Fruit fly (Drosophila melanogaster) whole organism, embryonic: ENCODE data around the gene Decay.

Experiments
- Asciz ChIP-seq: fragments of 200-800 bp; sonication (Bioruptor generic); optimal IDR thresholded peaks from 2 replicates; lab custom pipeline; 2017; ENCODE audit warnings: missing biosample characterization, mild to moderate bottlenecking, missing genetic modification characterization, missing genetic modification reagents
- B-H2 ChIP-seq: fragments of 200-800 bp; sonication (Bioruptor generic); optimal IDR thresholded peaks from 2 replicates; lab custom pipeline; 2018; ENCODE audit warnings: missing biosample characterization, mild to moderate bottlenecking, missing genetic modification characterization
- CG10543 ChIP-seq: fragments of 200-800 bp; sonication (Bioruptor generic); optimal IDR thresholded peaks from 3 replicates; lab custom pipeline; 2017; ENCODE audit warnings: missing biosample characterization, mild to moderate bottlenecking, missing genetic modification characterization, moderate library complexity
- CG11247 ChIP-seq: fragments of 200-800 bp; sonication (Bioruptor generic); IDR thresholded peaks from 2 replicates; pipeline ENCODE4 v1.3.6; 2022; ENCODE audit warnings: missing biosample characterization, missing genetic modification characterization
- CG13775 ChIP-seq: fragments of 200-800 bp; sonication (Bioruptor generic); optimal IDR thresholded peaks from 3 replicates; lab custom pipeline; 2017; ENCODE audit warnings: missing biosample characterization, mild to moderate bottlenecking, missing genetic modification characterization
- CG14710 ChIP-seq: fragments of 200-800 bp; sonication (Bioruptor generic); optimal IDR thresholded peaks from 3 replicates; lab custom pipeline; 2019; ENCODE audit warnings: missing biosample characterization, mild to moderate bottlenecking, missing genetic modification characterization, moderate library complexity
- CG16779 ChIP-seq: fragments of 200-800 bp; sonication (Bioruptor generic); IDR thresholded peaks from 2 replicates; pipeline ENCODE4 v1.3.6; 2022; ENCODE audit warnings: missing biosample characterization, missing genetic modification characterization
- CG18599 ChIP-seq: fragments of 200-800 bp; sonication (Bioruptor generic); optimal IDR thresholded peaks from 3 replicates; lab custom pipeline; 2017; ENCODE audit warnings: missing biosample characterization, missing genetic modification characterization, mild to moderate bottlenecking, moderate library complexity, missing genetic modification reagents
- CG33213 ChIP-seq: fragments of 200-800 bp; sonication (Bioruptor generic); optimal IDR thresholded peaks from 3 replicates; lab custom pipeline; 2016; ENCODE audit warnings: missing biosample characterization, missing genetic modification characterization
- CG33557 ChIP-seq: fragments of 200-800 bp; sonication (Bioruptor generic); optimal IDR thresholded peaks from 2 replicates; lab custom pipeline; 2019; ENCODE audit warnings: missing biosample characterization, mild to moderate bottlenecking, missing genetic modification characterization, moderate library complexity
- CG6654 ChIP-seq: fragments of 200-800 bp; sonication (Bioruptor generic); optimal IDR thresholded peaks from 2 replicates; lab custom pipeline; 2017; ENCODE audit warnings: missing biosample characterization, mild to moderate bottlenecking, missing genetic modification characterization
- CG6791 ChIP-seq: fragments of 200-800 bp; sonication (Bioruptor generic); IDR thresholded peaks from 3 replicates; pipeline ENCODE4 v1.3.6; 2022; ENCODE audit warnings: missing biosample characterization, missing genetic modification characterization; ENCODE audit not compliant: partially characterized antibody
- CG6854 ChIP-seq: fragments of 200-800 bp; sonication (Bioruptor generic); optimal IDR thresholded peaks from 3 replicates; lab custom pipeline; 2017; ENCODE audit warnings: missing biosample characterization, mild to moderate bottlenecking, missing genetic modification characterization
- CG8089 ChIP-seq: fragments of 200-800 bp; sonication (Bioruptor generic); optimal IDR thresholded peaks from 3 replicates; lab custom pipeline; 2016; ENCODE audit warnings: missing biosample characterization, missing genetic modification characterization
- CG8359 ChIP-seq: fragments of 200-800 bp; sonication (Bioruptor generic); optimal IDR thresholded peaks from 2 replicates; lab custom pipeline; 2017; ENCODE audit warnings: missing biosample characterization, mild to moderate bottlenecking, missing genetic modification characterization, borderline replicate concordance
- CG8388 ChIP-seq: fragments of 200-800 bp; sonication (Bioruptor generic); optimal IDR thresholded peaks from 2 replicates; lab custom pipeline; 2019; ENCODE audit warnings: missing biosample characterization, mild to moderate bottlenecking, missing genetic modification characterization, moderate library complexity
- CG8944 ChIP-seq: fragments of 200-800 bp; sonication (Bioruptor generic); optimal IDR thresholded peaks from 3 replicates; lab custom pipeline; 2016; ENCODE audit warnings: missing biosample characterization, missing genetic modification characterization
- CG9817 ChIP-seq: fragments of 200-800 bp; sonication (Bioruptor generic); optimal IDR thresholded peaks from 2 replicates; lab custom pipeline; 2018; ENCODE audit warnings: missing biosample characterization, mild to moderate bottlenecking, missing genetic modification characterization, moderate library complexity
- CG9876 ChIP-seq: fragments of 200-800 bp; sonication (Bioruptor generic); optimal IDR thresholded peaks from 2 replicates; lab custom pipeline; 2016; ENCODE audit warnings: missing biosample characterization, missing genetic modification characterization
- Dbx ChIP-seq: fragments of 200-800 bp; sonication (Bioruptor generic); IDR thresholded peaks from 3 replicates; pipeline ENCODE4 v1.3.6; 2022; ENCODE audit warnings: missing biosample characterization, missing genetic modification characterization
- HLH4C ChIP-seq: fragments of 200-800 bp; sonication (Bioruptor generic); IDR thresholded peaks from 3 replicates; pipeline ENCODE4 v1.3.6; 2022; ENCODE audit warnings: missing biosample characterization, missing genetic modification characterization; ENCODE audit not compliant: partially characterized antibody
- Hr51 ChIP-seq, 2 experiments: fragments of 200-800 bp; sonication (Bioruptor generic); optimal IDR thresholded peaks; 2 replicates in 1 of 2; 3 replicates in 1 of 2; lab custom pipeline; 2016 to 2018; ENCODE audit warnings: missing biosample characterization in 2 of 2, missing genetic modification characterization in 2 of 2, mild to moderate bottlenecking in 1 of 2, moderate library complexity in 1 of 2
- Pdp1 ChIP-seq, 2 experiments: fragments of 200-800 bp; sonication (Bioruptor generic); optimal IDR thresholded peaks; 3 replicates each; lab custom pipeline; 2016; ENCODE audit warnings: missing biosample characterization in 2 of 2, missing genetic modification characterization in 2 of 2, mild to moderate bottlenecking in 1 of 2, moderate library complexity in 1 of 2
- Sin3A ChIP-seq: fragments of >200 bp; optimal IDR thresholded peaks from 2 replicates; lab custom pipeline; 2018
- Six4 ChIP-seq: fragments of 200-800 bp; sonication (Bioruptor generic); optimal IDR thresholded peaks from 2 replicates; lab custom pipeline; 2016; ENCODE audit warnings: missing biosample characterization, missing genetic modification characterization
- Ssrp ChIP-seq: fragments of 200-800 bp; sonication (Bioruptor generic); optimal IDR thresholded peaks from 2 replicates; lab custom pipeline; 2018; ENCODE audit warnings: missing biosample characterization, mild to moderate bottlenecking, missing genetic modification characterization, moderate library complexity
- Trl ChIP-seq, 3 experiments: fragments of >200 bp in 2 of 3; fragments of 200-800 bp in 1 of 3; sonication (Bioruptor generic) in 1 of 3; optimal IDR thresholded peaks; 2 replicates in 1 of 3; 3 replicates in 2 of 3; lab custom pipeline; 2016 to 2017; ENCODE audit warnings: missing biosample characterization in 1 of 3, missing genetic modification characterization in 1 of 3
- ato ChIP-seq: fragments of 200-800 bp; sonication (Bioruptor generic); IDR thresholded peaks from 2 replicates; pipeline ENCODE4 v1.3.6; 2022; ENCODE audit warnings: missing biosample characterization, missing genetic modification characterization; ENCODE audit not compliant: partially characterized antibody
- bigmax ChIP-seq: fragments of 200-800 bp; sonication (Bioruptor generic); optimal IDR thresholded peaks from 2 replicates; lab custom pipeline; 2018; ENCODE audit warnings: missing biosample characterization, mild to moderate bottlenecking, missing genetic modification characterization
- cas ChIP-seq: fragments of 200-800 bp; sonication (Bioruptor generic); IDR thresholded peaks from 2 replicates; pipeline ENCODE4 v1.3.6; 2022; ENCODE audit warnings: missing biosample characterization, missing genetic modification characterization
- chn ChIP-seq: fragments of 200-800 bp; sonication (Bioruptor generic); optimal IDR thresholded peaks from 2 replicates; lab custom pipeline; 2016; ENCODE audit warnings: missing biosample characterization, missing genetic modification characterization
- croc ChIP-seq: fragments of 200-800 bp; sonication (Bioruptor generic); conservative IDR thresholded peaks from 3 replicates; pipeline ENCODE4 v1.3.6; 2022; ENCODE audit warnings: missing biosample characterization, missing genetic modification characterization
- esg ChIP-seq: fragments of 200-800 bp; sonication (Bioruptor generic); conservative IDR thresholded peaks from 2 replicates; pipeline ENCODE4 v1.3.6; 2022; ENCODE audit warnings: missing biosample characterization, missing genetic modification characterization
- gfzf ChIP-seq: fragments of 200-800 bp; sonication (Bioruptor generic); optimal IDR thresholded peaks from 2 replicates; lab custom pipeline; 2016; ENCODE audit warnings: missing biosample characterization, mild to moderate bottlenecking, missing genetic modification characterization, moderate library complexity
- grn ChIP-seq: fragments of 200-800 bp; sonication (Bioruptor generic); optimal IDR thresholded peaks from 3 replicates; lab custom pipeline; 2017; ENCODE audit warnings: missing biosample characterization, missing genetic modification characterization
- jigr1 ChIP-seq: fragments of 200-800 bp; sonication (Bioruptor generic); IDR thresholded peaks from 3 replicates; pipeline ENCODE4 v1.3.6; 2022; ENCODE audit warnings: missing biosample characterization, missing genetic modification characterization
- jing ChIP-seq: fragments of 200-800 bp; sonication (Bioruptor generic); optimal IDR thresholded peaks from 2 replicates; lab custom pipeline; 2018; ENCODE audit warnings: missing biosample characterization, mild to moderate bottlenecking, missing genetic modification characterization
- jumu ChIP-seq: fragments of 200-800 bp; sonication (Bioruptor generic); optimal IDR thresholded peaks from 3 replicates; lab custom pipeline; 2016; ENCODE audit warnings: missing biosample characterization, missing genetic modification characterization
- knrl ChIP-seq: fragments of 200-800 bp; sonication (Bioruptor generic); IDR thresholded peaks from 3 replicates; pipeline ENCODE4 v1.3.6; 2022; ENCODE audit warnings: missing biosample characterization, missing genetic modification characterization; ENCODE audit not compliant: partially characterized antibody
- lmd ChIP-seq: fragments of 200-800 bp; sonication (Bioruptor generic); IDR thresholded peaks from 2 replicates; pipeline ENCODE4 v1.3.6; 2022; ENCODE audit warnings: missing biosample characterization, missing genetic modification characterization
- luna ChIP-seq: fragments of 200-800 bp; sonication (Bioruptor generic); optimal IDR thresholded peaks from 2 replicates; lab custom pipeline; 2016; ENCODE audit warnings: missing biosample characterization, missing genetic modification characterization
- mld ChIP-seq: fragments of 200-800 bp; sonication (Bioruptor generic); IDR thresholded peaks from 3 replicates; pipeline ENCODE4 v1.3.6; 2022; ENCODE audit warnings: missing biosample characterization, missing genetic modification characterization; ENCODE audit not compliant: partially characterized antibody
- org-1 ChIP-seq: fragments of 200-800 bp; sonication (Bioruptor generic); optimal IDR thresholded peaks from 2 replicates; lab custom pipeline; 2017; ENCODE audit warnings: missing biosample characterization, missing genetic modification characterization
- rib ChIP-seq: fragments of 200-800 bp; sonication (Bioruptor generic); IDR thresholded peaks from 2 replicates; pipeline ENCODE4 v1.3.6; 2022; ENCODE audit warnings: missing biosample characterization, missing genetic modification characterization
- salm ChIP-seq: fragments of 200-800 bp; sonication (Bioruptor generic); optimal IDR thresholded peaks from 2 replicates; lab custom pipeline; 2018; ENCODE audit warnings: missing biosample characterization, mild to moderate bottlenecking, missing genetic modification characterization
- seq ChIP-seq: fragments of 200-800 bp; sonication (Bioruptor generic); IDR thresholded peaks from 2 replicates; pipeline ENCODE4 v1.3.6; 2022; ENCODE audit warnings: missing biosample characterization, missing genetic modification characterization
- slp2 ChIP-seq: fragments of 200-800 bp; sonication (Bioruptor generic); optimal IDR thresholded peaks from 2 replicates; lab custom pipeline; 2016; ENCODE audit warnings: missing biosample characterization, missing genetic modification characterization
- tap ChIP-seq: fragments of 200-800 bp; optimal IDR thresholded peaks from 3 replicates; lab custom pipeline; 2019; ENCODE audit warnings: missing biosample characterization, mild to moderate bottlenecking, missing genetic modification characterization, moderate library complexity

The Decay gene

DNA sequence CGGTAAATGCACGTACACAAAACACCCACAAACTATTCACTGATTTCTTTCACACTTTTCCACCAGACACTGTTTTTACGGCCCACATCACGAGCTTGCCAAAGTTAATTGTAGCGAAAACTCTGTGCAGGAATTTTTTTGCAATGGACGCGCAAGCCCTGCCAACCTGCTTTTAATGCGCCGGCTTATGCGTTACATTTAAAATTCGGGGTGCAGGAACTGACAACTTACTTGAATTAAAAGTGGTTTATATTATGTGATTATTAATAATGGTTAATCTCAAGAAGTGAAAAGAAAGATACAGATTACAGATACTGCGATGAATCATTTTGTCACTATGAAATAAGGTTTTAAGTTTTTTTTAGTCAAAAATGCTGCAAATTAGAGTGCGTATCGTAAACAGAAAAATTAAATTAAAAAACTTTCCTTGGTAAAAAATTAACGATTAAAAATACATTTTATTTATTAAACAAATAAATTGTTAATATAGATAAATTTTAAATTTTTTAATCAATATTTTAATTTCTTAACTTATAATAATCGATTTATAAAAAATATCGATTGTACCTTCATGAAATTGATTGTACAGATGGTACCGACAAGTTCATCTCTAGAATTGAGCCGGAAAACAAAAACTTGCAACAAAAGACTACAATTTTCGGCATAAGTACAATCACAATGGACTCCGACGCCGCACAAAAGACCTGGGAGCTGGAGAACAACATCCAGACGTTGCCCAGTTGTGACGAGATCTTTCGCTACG lies 31.2 kb downstream of the Decay start, which contains the start of the genes CG42232 and CSN5 (continued):
- TF ChIP-seq CG13775 (peak; percentile 80), bigmax (GFP tag; lab: Kevin White, UChicago) (no peak), croc (GFP tag; lab: Robert Waterston, UW) (no peak; the same call in 2 of the 3 replicates), Hr51 (GFP tag; optimal IDR thresholded peaks at IDR 0.05; lab: Kevin White, UChicago) (peak in 1 of 2 experiments; percentile 36), grn (GFP tag; lab: Kevin White, UChicago) (no peak), CG8359 (GFP tag; lab: Kevin White, UChicago) (no peak), knrl (GFP tag; lab: Robert Waterston, UW) (no peak), org-1 (GFP tag; lab: Kevin White, UChicago) (no peak), HLH4C (GFP tag; lab: Robert Waterston, UW) (0 out of 3 replicates have a peak, but pooled peaks have one; percentile 43), Trl (optimal IDR thresholded peaks at IDR 0.05; lab: Kevin White, UChicago) (no peak), Trl (GFP tag; optimal IDR thresholded peaks at IDR 0.05; lab: Kevin White, UChicago) (peak; percentile 40), CG9817 (tag; lab: Kevin White, UChicago) (peak; percentile 51), salm (no peak), CG9876 (no peak), jigr1 (GFP tag; lab: Robert Waterston, UW) (no peak), seq (GFP tag; lab: Robert Waterston, UW) (no peak), CG8089 (no peak), Sin3A (lab: Kevin White, UChicago) (peak; percentile 18), CG8944 (GFP tag; lab: Kevin White, UChicago) (peak; percentile 29), luna (GFP tag; lab: Kevin White, UChicago) (no peak), Dbx (GFP tag; lab: Robert Waterston, UW) (peak; percentile 47; the same call in 1 of the 3 replicates), jumu (GFP tag; lab: Kevin White, UChicago) (peak; percentile 54), CG6854 (GFP tag; lab: Kevin White, UChicago) (no peak), Ssrp (tag; lab: Kevin White, UChicago) (peak; percentile 64), CG18599 (GFP tag; lab: Kevin White, UChicago) (peak; percentile 64), jing (GFP tag; lab: Kevin White, UChicago) (no peak), cas (GFP tag; lab: Robert Waterston, UW) (peak; percentile 31; the same call in 1 of the 2 replicates), slp2 (GFP tag; lab: Kevin White, UChicago) (no peak), CG8388 (GFP tag; lab: Kevin White, UChicago) (no peak), mld (no peak), CG10543 (GFP tag; lab: Kevin White, UChicago) (no peak), ato (GFP tag; lab: Robert Waterston, UW) (no peak), CG11247 (GFP tag; lab: Robert Waterston, UW) (no peak), rib (GFP tag; lab: Robert Waterston, UW) (0 out of 2 replicates have a peak, but pooled peaks have one; percentile 30), lmd (GFP tag; lab: Robert Waterston, UW) (peak; percentile 25; the same call in 1 of the 2 replicates), tap (tag; lab: Kevin White, UChicago) (no peak), Pdp1 (GFP tag; optimal IDR thresholded peaks at IDR 0.05; lab: Kevin White, UChicago) (peak in 1 of 2 experiments; percentile 36), CG16779 (no peak), chn (GFP tag; lab: Kevin White, UChicago) (peak; percentile 37), CG6654 (no peak), gfzf (GFP tag; lab: Kevin White, UChicago) (peak; percentile 17), esg (no peak), Asciz (peak; percentile 39), CG33213 (GFP tag; lab: Kevin White, UChicago) (no peak), Six4 (GFP tag; lab: Kevin White, UChicago) (peak; percentile 14), B-H2 (GFP tag; lab: Kevin White, UChicago) (no peak), CG14710 (tag; lab: Kevin White, UChicago) (peak; percentile 87), CG33557 (peak; percentile 42), CG6791 (peak; percentile 52; the same call in 1 of the 3 replicates)
